Fruit fly (Drosophila melanogaster) whole organism, embryonic: ENCODE measurements around the gene EloB.

Experiments used
- Antp ChIP-seq: fragments of 200-800 bp; sonication (Bioruptor generic); optimal IDR thresholded peaks from 3 replicates; lab custom pipeline; 2016; ENCODE audit warnings: missing biosample characterization, missing genetic modification characterization
- BEAF-32 ChIP-seq: fragments of 200-800 bp; sonication (Bioruptor generic); optimal IDR thresholded peaks from 3 replicates; lab custom pipeline; 2017; ENCODE audit warnings: missing biosample characterization, missing genetic modification characterization, mild to moderate bottlenecking, moderate library complexity, missing genetic modification reagents
- CG11093 ChIP-seq: fragments of 200-800 bp; sonication (Bioruptor generic); IDR thresholded peaks from 3 replicates; pipeline ENCODE4 v1.3.6; 2022; ENCODE audit warnings: missing biosample characterization, missing genetic modification characterization
- CG11696 ChIP-seq: fragments of 200-800 bp; sonication (Bioruptor generic); IDR thresholded peaks from 2 replicates; pipeline ENCODE4 v1.3.6; 2022; ENCODE audit warnings: missing biosample characterization, missing genetic modification characterization
- CG13296 ChIP-seq: fragments of 200-800 bp; sonication (Bioruptor generic); optimal IDR thresholded peaks from 3 replicates; lab custom pipeline; 2018; ENCODE audit warnings: missing biosample characterization, mild to moderate bottlenecking, missing genetic modification characterization
- CG14441 ChIP-seq: fragments of 200-800 bp; sonication (Bioruptor generic); IDR thresholded peaks from 2 replicates; pipeline ENCODE4 v1.3.6; 2022; ENCODE audit warnings: missing biosample characterization, missing genetic modification characterization
- CG15011 ChIP-seq: fragments of 200-800 bp; sonication (Bioruptor generic); optimal IDR thresholded peaks from 3 replicates; lab custom pipeline; 2018; ENCODE audit warnings: missing biosample characterization, mild to moderate bottlenecking, missing genetic modification characterization
- CG1602 ChIP-seq: fragments of 200-800 bp; sonication (Bioruptor generic); optimal IDR thresholded peaks from 3 replicates; lab custom pipeline; 2016; ENCODE audit warnings: missing biosample characterization, missing genetic modification characterization
- CG17612 ChIP-seq: fragments of 200-800 bp; sonication (Bioruptor generic); IDR thresholded peaks from 2 replicates; pipeline ENCODE4 v1.3.6; 2022; ENCODE audit warnings: missing biosample characterization, missing genetic modification characterization
- CG17912 ChIP-seq: fragments of 200-800 bp; sonication (Bioruptor generic); optimal IDR thresholded peaks from 2 replicates; lab custom pipeline; 2018; ENCODE audit warnings: missing biosample characterization, mild to moderate bottlenecking, missing genetic modification characterization
- CG31388 ChIP-seq: fragments of 200-800 bp; sonication (Bioruptor generic); optimal IDR thresholded peaks from 2 replicates; lab custom pipeline; 2016; ENCODE audit warnings: missing biosample characterization, missing genetic modification characterization
- CG32772 ChIP-seq: fragments of 200-800 bp; sonication (Bioruptor generic); IDR thresholded peaks from 2 replicates; pipeline ENCODE4 v1.3.6; 2022; ENCODE audit warnings: missing biosample characterization, missing genetic modification characterization
- CG43689 ChIP-seq: fragments of 200-800 bp; sonication (Bioruptor generic); IDR thresholded peaks from 2 replicates; pipeline ENCODE4 v1.3.6; 2022; ENCODE audit warnings: missing biosample characterization, missing genetic modification characterization
- CG6254 ChIP-seq: fragments of 200-800 bp; sonication (Bioruptor generic); optimal IDR thresholded peaks from 3 replicates; lab custom pipeline; 2017; ENCODE audit warnings: mild to moderate bottlenecking, missing biosample characterization, missing genetic modification reagents, missing genetic modification characterization
- CG6689 ChIP-seq: fragments of 200-800 bp; sonication (Bioruptor generic); IDR thresholded peaks from 2 replicates; pipeline ENCODE4 v1.3.6; 2022; ENCODE audit warnings: missing biosample characterization, missing genetic modification characterization
- CG8290 ChIP-seq, 3 experiments: fragments of 200-800 bp; sonication (Bioruptor generic); optimal IDR thresholded peaks; 2 replicates each; lab custom pipeline; 2016 to 2019; ENCODE audit warnings: missing biosample characterization in 3 of 3, missing genetic modification characterization in 3 of 3, mild to moderate bottlenecking in 2 of 3, moderate library complexity in 1 of 3
- CkIIα-i1 ChIP-seq: fragments of 200-800 bp; sonication (Bioruptor generic); IDR thresholded peaks from 2 replicates; pipeline ENCODE4 v1.3.6; 2022; ENCODE audit warnings: missing biosample characterization, missing genetic modification characterization
- Dad ChIP-seq: fragments of 200-800 bp; sonication (Bioruptor generic); optimal IDR thresholded peaks from 3 replicates; lab custom pipeline; 2016; ENCODE audit warnings: missing biosample characterization, missing genetic modification characterization
- Deaf1 ChIP-seq: fragments of 200-800 bp; optimal IDR thresholded peaks from 3 replicates; lab custom pipeline; 2019; ENCODE audit warnings: missing biosample characterization, mild to moderate bottlenecking, missing genetic modification characterization, moderate library complexity
- Dfd ChIP-seq, 2 experiments: fragments of >200 bp; optimal IDR thresholded peaks; 2 replicates each; lab custom pipeline; 2017; ENCODE audit warnings: missing biosample characterization in 2 of 2, missing genetic modification characterization in 2 of 2
- Dip2 ChIP-seq: fragments of 200-800 bp; sonication (Bioruptor generic); IDR thresholded peaks from 2 replicates; pipeline ENCODE4 v1.3.6; 2022; ENCODE audit warnings: missing biosample characterization, missing genetic modification characterization
- Dp ChIP-seq: fragments of 200-800 bp; sonication (Bioruptor generic); optimal IDR thresholded peaks from 2 replicates; lab custom pipeline; 2018; ENCODE audit warnings: missing biosample characterization, mild to moderate bottlenecking, missing genetic modification characterization, moderate library complexity
- ERR ChIP-seq: fragments of 200-800 bp; sonication (Bioruptor generic); optimal IDR thresholded peaks from 2 replicates; lab custom pipeline; 2016; ENCODE audit warnings: missing biosample characterization, missing genetic modification characterization
- Ets97D ChIP-seq: fragments of 200-800 bp; sonication (Bioruptor generic); optimal IDR thresholded peaks from 3 replicates; lab custom pipeline; 2016; ENCODE audit warnings: missing biosample characterization, missing genetic modification characterization
- HLH3B ChIP-seq: fragments of 200-800 bp; sonication (Bioruptor generic); IDR thresholded peaks from 2 replicates; pipeline ENCODE4 v1.3.6; 2022; ENCODE audit warnings: missing biosample characterization, missing genetic modification characterization
- Hr39 ChIP-seq: fragments of >200 bp; optimal IDR thresholded peaks from 2 replicates; lab custom pipeline; 2017
- MESR4 ChIP-seq: fragments of 200-800 bp; sonication (Bioruptor generic); optimal IDR thresholded peaks from 2 replicates; lab custom pipeline; 2018; ENCODE audit warnings: missing biosample characterization, mild to moderate bottlenecking, missing genetic modification characterization, moderate library complexity
- Neu2 ChIP-seq: fragments of 200-800 bp; sonication (Bioruptor generic); optimal IDR thresholded peaks from 3 replicates; lab custom pipeline; 2016; ENCODE audit warnings: missing biosample characterization, missing genetic modification characterization, borderline replicate concordance
- Nf-YC ChIP-seq: fragments of 200-800 bp; optimal IDR thresholded peaks from 3 replicates; lab custom pipeline; 2019; ENCODE audit warnings: missing biosample characterization, mild to moderate bottlenecking, missing genetic modification characterization, moderate library complexity
- PHDP ChIP-seq: fragments of 200-800 bp; sonication (Bioruptor generic); optimal IDR thresholded peaks from 3 replicates; lab custom pipeline; 2018; ENCODE audit warnings: missing biosample characterization, mild to moderate bottlenecking, missing genetic modification characterization, moderate library complexity
- Ptx1 ChIP-seq: fragments of 200-800 bp; sonication (Bioruptor generic); IDR thresholded peaks from 2 replicates; pipeline ENCODE4 v1.3.6; 2022; ENCODE audit warnings: missing biosample characterization, missing genetic modification characterization
- cas ChIP-seq: fragments of 200-800 bp; sonication (Bioruptor generic); IDR thresholded peaks from 2 replicates; pipeline ENCODE4 v1.3.6; 2022; ENCODE audit warnings: missing biosample characterization, missing genetic modification characterization
- crp ChIP-seq, 2 experiments: fragments of 200-800 bp; sonication (Bioruptor generic); optimal IDR thresholded peaks; 2 replicates in 1 of 2; 3 replicates in 1 of 2; lab custom pipeline; 2017; ENCODE audit warnings: missing biosample characterization in 2 of 2, missing genetic modification characterization in 2 of 2, mild to moderate bottlenecking in 1 of 2, moderate library complexity in 1 of 2
- ewg ChIP-seq: fragments of 200-800 bp; sonication (Bioruptor generic); optimal IDR thresholded peaks from 3 replicates; lab custom pipeline; 2017; ENCODE audit warnings: mild to moderate bottlenecking, missing biosample characterization, missing genetic modification reagents, missing genetic modification characterization
- gce ChIP-seq: fragments of 200-800 bp; sonication (Bioruptor generic); IDR thresholded peaks from 3 replicates; pipeline ENCODE4 v1.3.6; 2022; ENCODE audit warnings: missing biosample characterization, missing genetic modification characterization
- gsb-n ChIP-seq: fragments of 200-800 bp; sonication (Bioruptor generic); optimal IDR thresholded peaks from 3 replicates; lab custom pipeline; 2018; ENCODE audit warnings: missing biosample characterization, mild to moderate bottlenecking, missing genetic modification characterization
- ham ChIP-seq: fragments of 200-800 bp; sonication (Bioruptor generic); IDR thresholded peaks from 2 replicates; pipeline ENCODE4 v1.3.6; 2022; ENCODE audit warnings: missing biosample characterization, missing genetic modification characterization
- nerfin-1 ChIP-seq: fragments of 200-800 bp; sonication (Bioruptor generic); optimal IDR thresholded peaks from 3 replicates; lab custom pipeline; 2019; ENCODE audit warnings: missing biosample characterization, mild to moderate bottlenecking, missing genetic modification characterization, moderate library complexity
- pnt ChIP-seq: fragments of 200-800 bp; sonication (Bioruptor generic); optimal IDR thresholded peaks from 3 replicates; lab custom pipeline; 2016; ENCODE audit warnings: missing biosample characterization, missing genetic modification characterization
- pzg ChIP-seq: fragments of 200-800 bp; sonication (Bioruptor generic); optimal IDR thresholded peaks from 3 replicates; lab custom pipeline; 2018; ENCODE audit warnings: missing biosample characterization, mild to moderate bottlenecking, missing genetic modification characterization, moderate library complexity
- ranshi ChIP-seq: fragments of 200-800 bp; sonication (Bioruptor generic); IDR thresholded peaks from 2 replicates; pipeline ENCODE4 v1.3.6; 2022; ENCODE audit warnings: missing biosample characterization, missing genetic modification characterization
- rib ChIP-seq: fragments of 200-800 bp; sonication (Bioruptor generic); IDR thresholded peaks from 2 replicates; pipeline ENCODE4 v1.3.6; 2022; ENCODE audit warnings: missing biosample characterization, missing genetic modification characterization
- row ChIP-seq: fragments of 200-800 bp; sonication (Bioruptor generic); IDR thresholded peaks from 3 replicates; pipeline ENCODE4 v1.3.6; 2022; ENCODE audit warnings: missing biosample characterization, missing genetic modification characterization
- seq ChIP-seq: fragments of 200-800 bp; sonication (Bioruptor generic); IDR thresholded peaks from 2 replicates; pipeline ENCODE4 v1.3.6; 2022; ENCODE audit warnings: missing biosample characterization, missing genetic modification characterization
- so ChIP-seq: fragments of 200-800 bp; sonication (Bioruptor generic); IDR thresholded peaks from 3 replicates; pipeline ENCODE4 v1.3.6; 2022; ENCODE audit warnings: missing biosample characterization, missing genetic modification characterization
- tup ChIP-seq: fragments of 200-800 bp; sonication (Bioruptor generic); optimal IDR thresholded peaks from 2 replicates; lab custom pipeline; 2016; ENCODE audit warnings: missing biosample characterization, mild to moderate bottlenecking, missing genetic modification characterization, moderate library complexity
- vfl ChIP-seq: fragments of 200-800 bp; sonication (Bioruptor generic); optimal IDR thresholded peaks from 2 replicates; lab custom pipeline; 2016; ENCODE audit warnings: missing biosample characterization, missing genetic modification characterization
- zfh1 ChIP-seq: fragments of 200-800 bp; sonication (Bioruptor generic); IDR thresholded peaks from 3 replicates; pipeline ENCODE4 v1.3.6; 2022; ENCODE audit warnings: missing biosample characterization, missing genetic modification characterization

Gene EloB

dm6 chr3R:20594194-20595144, 14.8 kb upstream of the EloB start (continued):
- TF ChIP-seq CG6689 (GFP tag; lab: Robert Waterston, UW) (peak; percentile 92), Ptx1 (GFP tag; lab: Robert Waterston, UW) (peak; percentile 89), nerfin-1 (tag; lab: Kevin White, UChicago) (peak; percentile 93), ranshi (peak; percentile 73), Ets97D (GFP tag; lab: Kevin White, UChicago) (peak; percentile 29), Deaf1 (tag; lab: Kevin White, UChicago) (peak; percentile 75), Neu2 (GFP tag; lab: Kevin White, UChicago) (no peak), CG43689 (GFP tag; lab: Robert Waterston, UW) (peak; percentile 55; the same call in 1 of the 2 replicates), CG11696 (GFP tag; lab: Robert Waterston, UW) (0 out of 2 replicates have a peak, but pooled peaks have one; percentile 23), ERR (GFP tag; lab: Kevin White, UChicago) (no peak), CG15011 (GFP tag; lab: Kevin White, UChicago) (peak; percentile 72), pzg (GFP tag; lab: Kevin White, UChicago) (no peak), zfh1 (GFP tag; lab: Robert Waterston, UW) (peak; percentile 80), HLH3B (GFP tag; lab: Robert Waterston, UW) (peak; percentile 79), Dip2 (GFP tag; lab: Robert Waterston, UW) (no peak), CG31388 (GFP tag; lab: Kevin White, UChicago) (peak; percentile 55), tup (GFP tag; lab: Kevin White, UChicago) (no peak), row (peak; percentile 73), BEAF-32 (no peak), ham (GFP tag; lab: Robert Waterston, UW) (no peak), ewg (GFP tag; lab: Kevin White, UChicago) (peak; percentile 72), CG17612 (peak; percentile 27; the same call in 1 of the 2 replicates), CG17912 (GFP tag; lab: Kevin White, UChicago) (no peak), crp (GFP tag; optimal IDR thresholded peaks at IDR 0.05; lab: Kevin White, UChicago) (peak in 1 of 2 experiments; percentile 35), MESR4 (GFP tag; lab: Kevin White, UChicago) (no peak), PHDP (tag; lab: Kevin White, UChicago) (peak; percentile 93), gsb-n (tag; lab: Kevin White, UChicago) (peak; percentile 98), Nf-YC (tag; lab: Kevin White, UChicago) (peak; percentile 73), Hr39 (lab: Kevin White, UChicago) (no peak), CG14441 (peak; percentile 64), seq (GFP tag; lab: Robert Waterston, UW) (0 out of 2 replicates have a peak, but pooled peaks have one; percentile 48), CG8290 (GFP tag; optimal IDR thresholded peaks at IDR 0.05; lab: Kevin White, UChicago) (peak; percentile 65), CG8290 (tag; optimal IDR thresholded peaks at IDR 0.05; lab: Kevin White, UChicago) (peak; percentile 11 to 25), Dp (GFP tag; lab: Kevin White, UChicago) (no peak), CG11093 (GFP tag; lab: Robert Waterston, UW) (peak; percentile 69; the same call in 2 of the 3 replicates), pnt (GFP tag; lab: Kevin White, UChicago) (peak; percentile 3), CkIIα-i1 (GFP tag; lab: Robert Waterston, UW) (no peak), gce (GFP tag; lab: Robert Waterston, UW) (peak; percentile 74), Dfd (GFP tag; optimal IDR thresholded peaks at IDR 0.05; lab: Kevin White, UChicago) (no peak), Antp (GFP tag; lab: Kevin White, UChicago) (no peak), Dad (GFP tag; lab: Kevin White, UChicago) (no peak), rib (peak; percentile 38; the same call in 1 of the 2 replicates), CG1602 (peak; percentile 86), cas (GFP tag; lab: Robert Waterston, UW) (peak; percentile 11; the same call in 1 of the 2 replicates), so (GFP tag; lab: Robert Waterston, UW) (peak; percentile 52; the same call in 1 of the 3 replicates), CG6254 (peak; percentile 87), vfl (GFP tag; lab: Kevin White, UChicago) (no peak), CG13296 (GFP tag; lab: Kevin White, UChicago) (peak; percentile 83), CG32772 (GFP tag; lab: Robert Waterston, UW) (peak; percentile 85)
